Fruit fly (Drosophila melanogaster) Kc167 (cell line): ENCODE results near the gene Ubi-p5E.

Source experiments
- Myc ChIP-seq: fragments of >200 bp; optimal IDR thresholded peaks from 2 replicates; lab custom pipeline; 2017; ENCODE audit warnings: missing external identifiers
- h ChIP-seq: fragments of >200 bp; optimal IDR thresholded peaks from 3 replicates; lab custom pipeline; 2018; ENCODE audit warnings: missing external identifiers
- ttk ChIP-seq: sonication (Bioruptor generic); optimal IDR thresholded peaks from 2 replicates; lab custom pipeline; 2017; ENCODE audit warnings: missing external identifiers

dm6 chrX:6311516-6311915 is 32.1 kb upstream of the Ubi-p5E start:
- TF ChIP-seq Myc (lab: Kevin White, UChicago) (no peak), h (no peak), ttk (lab: Kevin White, UChicago) (no peak)
